Fruit fly (Drosophila melanogaster): ENCODE data around the gene Atac1.

Atac1 gene

DNA sequence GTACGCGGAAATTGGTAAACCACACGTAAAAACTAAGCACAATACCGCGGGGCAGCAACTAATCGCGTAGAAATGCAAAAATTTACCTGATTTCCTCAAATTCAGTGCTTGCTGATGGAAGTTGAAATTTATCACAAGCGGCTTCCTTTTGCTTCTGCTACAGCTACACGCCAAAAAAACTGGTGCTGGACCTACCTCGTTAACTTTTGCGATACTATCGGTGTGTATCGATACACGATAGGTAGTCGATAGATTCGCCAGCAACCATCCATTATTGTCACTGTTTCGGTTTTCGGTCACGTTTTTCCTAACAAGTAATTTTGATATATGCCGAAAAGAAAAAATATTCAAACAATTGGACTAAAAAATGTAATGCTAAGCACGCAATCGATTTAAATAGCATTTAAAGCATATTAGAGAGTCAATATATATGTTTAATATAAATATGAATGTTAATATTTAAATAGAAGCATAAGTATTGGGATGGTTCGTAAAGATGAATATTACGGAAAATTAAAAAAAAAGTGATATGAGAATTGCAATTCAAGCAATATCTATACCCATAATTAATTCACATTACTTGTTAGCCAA is 7.4 kb upstream of the Atac1 start, which contains the start of gene Sumo (continued):
- TF ChIP-seq CG11456 (GFP tag; IDR thresholded peaks at IDR 0.05) (peak; percentile 74; the same call in 2 of the 3 replicates), CG17612 (GFP tag; IDR thresholded peaks at IDR 0.05) (no peak), CG14965 (GFP tag; optimal IDR thresholded peaks at IDR 0.05; ENCODE audit: borderline replicate concordance) (no peak), CG1647 (GFP tag; optimal IDR thresholded peaks at IDR 0.05) (no peak), Bteb2 (GFP tag; optimal IDR thresholded peaks at IDR 0.05) (no peak), ftz-f1 (GFP tag; optimal IDR thresholded peaks at IDR 0.05) (no peak), CG12744 (GFP tag; optimal IDR thresholded peaks at IDR 0.05) (no peak), CG14710 (tag; optimal IDR thresholded peaks at IDR 0.05) (peak; percentile 65), pfk (GFP tag; optimal IDR thresholded peaks at IDR 0.05) (no peak), CG43689 (GFP tag; IDR thresholded peaks at IDR 0.05) (no peak), Mrtf (GFP tag; IDR thresholded peaks at IDR 0.05) (no peak), gcm (GFP tag; optimal IDR thresholded peaks at IDR 0.05) (no peak), B-H2 (GFP tag; optimal IDR thresholded peaks at IDR 0.05) (peak; percentile 33), CTCF (GFP tag; optimal IDR thresholded peaks at IDR 0.05) (no peak), CG1603 (tag; optimal IDR thresholded peaks at IDR 0.05) (peak; percentile 66), HLH4C (GFP tag; IDR thresholded peaks at IDR 0.05; ENCODE audit: partially characterized antibody) (peak; percentile 97), ap (GFP tag; IDR thresholded peaks at IDR 0.05) (no peak), CG12155 (GFP tag; optimal IDR thresholded peaks at IDR 0.05) (peak; percentile 21), exex (tag; optimal IDR thresholded peaks at IDR 0.05) (no peak), CG9817 (tag; optimal IDR thresholded peaks at IDR 0.05) (peak; percentile 27), E2f2 (GFP tag; IDR thresholded peaks at IDR 0.05) (no peak), CG10267 (tag; optimal IDR thresholded peaks at IDR 0.05) (peak; percentile 26), ase (GFP tag; IDR thresholded peaks at IDR 0.05) (no peak), CG31365 (tag; optimal IDR thresholded peaks at IDR 0.05) (no peak), tup (GFP tag; optimal IDR thresholded peaks at IDR 0.05) (no peak), CG14014 (GFP tag; IDR thresholded peaks at IDR 0.05) (no peak), grau (tag; optimal IDR thresholded peaks at IDR 0.05) (peak; percentile 21), CG34376 (GFP tag; optimal IDR thresholded peaks at IDR 0.05) (no peak), fd96Cb (tag; optimal IDR thresholded peaks at IDR 0.05) (no peak), vnd (GFP tag; IDR thresholded peaks at IDR 0.05; ENCODE audit: partially characterized antibody) (peak; percentile 99), chinmo (GFP tag; IDR thresholded peaks at IDR 0.05; ENCODE audit: partially characterized antibody) (peak; percentile 98), H2.0 (GFP tag; IDR thresholded peaks at IDR 0.05) (no peak), CG13296 (GFP tag; optimal IDR thresholded peaks at IDR 0.05) (no peak), CG8765 (GFP tag; IDR thresholded peaks at IDR 0.05) (peak; percentile 25; the same call in 1 of the 2 replicates), hkb (optimal IDR thresholded peaks at IDR 0.05) (no peak), hkb (GFP tag; IDR thresholded peaks at IDR 0.05) (no peak), Bdp1 (GFP tag; optimal IDR thresholded peaks at IDR 0.05) (no peak), CG7357 (GFP tag; IDR thresholded peaks at IDR 0.05) (no peak), Fer3 (tag; optimal IDR thresholded peaks at IDR 0.05) (no peak), run (tag; optimal IDR thresholded peaks at IDR 0.05) (no peak), CG4360 (GFP tag; IDR thresholded peaks at IDR 0.05) (no peak), Dp (GFP tag; optimal IDR thresholded peaks at IDR 0.05) (peak; percentile 15), sug (tag; optimal IDR thresholded peaks at IDR 0.05) (peak; percentile 23), CG12219 (GFP tag; optimal IDR thresholded peaks at IDR 0.05) (no peak), CG15696 (tag; optimal IDR thresholded peaks at IDR 0.05) (no peak), wdn (GFP tag; IDR thresholded peaks at IDR 0.05) (no peak), CG3838 (GFP tag; optimal IDR thresholded peaks at IDR 0.05) (no peak), Kr (GFP tag; optimal IDR thresholded peaks at IDR 0.05) (no peak), da (GFP tag; optimal IDR thresholded peaks at IDR 0.05) (no peak), CG10543 (GFP tag; optimal IDR thresholded peaks at IDR 0.05) (peak; percentile 41), cwo (GFP tag; optimal IDR thresholded peaks at IDR 0.05) (no peak), ssp (GFP tag; IDR thresholded peaks at IDR 0.05) (no peak)
